Worm (Caenorhabditis elegans) whole organism, L4/young adult: Measurements from ENCODE around the gene ostb-1.

ENCODE experiments used
- W03F9.2 ChIP-seq: fragments of 150-350 bp; optimal IDR thresholded peaks from 2 replicates; lab custom pipeline; 2014; ENCODE audit warnings: missing biosample characterization, missing genetic modification characterization
- dao-5 ChIP-seq: sonication (generic microtip); optimal IDR thresholded peaks from 2 replicates; lab custom pipeline; 2016; ENCODE audit warnings: missing genotype, missing genetic modification characterization, moderate library complexity, missing compliant biosample characterization
- him-1 ChIP-seq: sonication (generic microtip); optimal IDR thresholded peaks from 2 replicates; lab custom pipeline; 2016; ENCODE audit warnings: missing genotype, missing genetic modification reagents, missing genetic modification characterization, missing compliant biosample characterization

Gene ostb-1

DNA sequence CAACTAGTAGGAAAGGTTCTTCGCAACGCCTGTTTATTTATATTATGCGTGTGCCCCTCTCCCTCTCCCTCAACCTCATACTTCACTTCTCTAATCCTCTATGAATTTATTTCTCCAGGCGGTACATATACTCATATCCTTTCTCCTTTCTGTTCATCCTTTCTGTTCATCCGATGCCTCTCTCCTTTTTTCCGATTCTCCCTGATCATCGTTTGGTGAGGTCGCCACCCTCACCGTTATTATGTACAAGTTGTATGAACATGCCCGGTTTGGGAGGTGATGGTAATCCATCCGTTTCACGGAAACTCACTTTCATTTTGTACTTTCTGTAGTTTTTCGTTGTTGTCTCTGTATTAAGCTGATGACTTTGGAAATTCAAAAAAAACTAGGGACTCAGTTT lies 24.6 kb upstream of the ostb-1 start:
- TF ChIP-seq dao-5 (tag; lab: Kevin White, UChicago) (no peak), W03F9.2 (no peak), him-1 (tag; lab: Kevin White, UChicago) (no peak)

DNA sequence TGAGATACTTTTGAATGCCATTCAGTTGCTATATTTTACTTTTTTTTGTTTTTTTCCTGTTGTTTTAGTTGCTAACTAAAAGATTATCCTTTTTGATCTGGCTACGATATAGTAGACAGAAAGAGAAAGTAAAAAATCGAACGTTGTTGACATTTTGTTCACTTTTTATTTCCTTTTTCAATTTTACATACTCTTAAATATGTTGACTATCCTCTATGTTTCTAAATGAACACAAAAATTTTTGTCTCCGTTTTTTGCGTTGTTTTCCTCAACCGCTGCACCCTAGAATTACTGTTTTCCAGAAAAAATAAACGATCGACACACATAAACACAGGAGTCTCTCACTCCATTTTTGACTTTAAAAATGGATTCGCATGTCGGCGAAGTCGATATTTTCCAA lies 22.3 kb upstream of the ostb-1 start, which contains the start of gene klp-3:
TSS of gene klp-3 (plus strand) at position 301 of the 400 bp plus-strand sequence.
- no peak for TF ChIP-seq W03F9.2
- no peak for TF ChIP-seq him-1 (tag; lab: Kevin White, UChicago)
- TF ChIP-seq dao-5 (tag; lab: Kevin White, UChicago): no peak

DNA sequence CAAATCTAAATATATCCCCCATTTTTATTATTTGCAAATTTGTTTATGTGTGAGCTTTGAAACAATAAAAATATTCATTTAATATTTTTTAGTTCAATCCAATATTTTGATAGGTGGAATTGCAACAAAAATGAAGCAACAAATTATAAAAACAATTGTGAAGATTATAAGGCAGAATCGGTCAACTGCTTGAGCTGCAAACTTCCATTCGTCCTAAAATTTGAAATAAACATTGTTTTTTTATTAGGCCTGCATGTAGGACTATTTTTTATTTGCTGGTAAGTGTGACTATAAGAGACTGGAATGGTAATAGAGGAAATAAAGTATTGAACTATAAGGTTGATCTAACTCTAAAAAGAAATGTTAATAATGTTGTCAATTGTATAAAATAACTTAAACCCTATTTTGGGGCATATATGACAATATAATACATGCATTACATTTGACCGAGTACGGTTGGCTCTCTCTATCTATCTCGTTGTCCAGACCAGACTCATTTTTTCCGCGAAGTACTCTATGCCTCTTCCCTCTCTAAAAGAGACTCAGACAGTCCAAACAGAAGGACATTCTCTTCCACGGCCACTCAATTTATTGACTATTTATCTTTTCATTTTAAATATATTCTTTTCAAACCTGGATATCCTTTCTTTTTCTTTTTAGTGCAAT lies 18.6 kb upstream of the ostb-1 start, which contains the start of gene T09A5.4:
TSS of gene T09A5.4 (plus strand) at position 616 of the 666 bp plus-strand sequence.
- TF ChIP-seq him-1 (tag; lab: Kevin White, UChicago) (no peak), dao-5 (tag; lab: Kevin White, UChicago) (no peak), W03F9.2 (no peak)

DNA sequence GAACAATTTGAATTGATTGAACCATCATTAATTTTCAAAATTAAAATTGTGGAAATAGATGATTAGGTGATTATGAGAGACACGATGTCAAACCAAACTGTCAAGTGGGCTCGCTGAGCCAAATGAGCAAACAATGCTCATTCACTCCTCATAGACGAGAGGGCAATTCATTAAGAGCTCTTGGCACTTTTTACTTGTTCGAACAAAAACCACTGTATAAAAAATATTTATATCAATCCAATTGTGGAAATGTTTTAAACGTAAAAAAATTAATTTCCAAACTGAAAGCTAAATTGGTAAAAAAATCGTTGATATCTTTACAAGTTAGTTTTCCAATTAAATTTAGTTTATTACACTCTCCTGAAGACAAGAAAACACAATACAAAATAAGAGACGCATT lies 14.6 kb upstream of the ostb-1 start, which contains the start of gene acr-7:
TSS of gene acr-7 (minus strand) at position 101 of the 400 bp plus-strand sequence.
- TF ChIP-seq dao-5 (tag; lab: Kevin White, UChicago) (no peak), him-1 (tag; lab: Kevin White, UChicago) (no peak), W03F9.2 (no peak)

DNA sequence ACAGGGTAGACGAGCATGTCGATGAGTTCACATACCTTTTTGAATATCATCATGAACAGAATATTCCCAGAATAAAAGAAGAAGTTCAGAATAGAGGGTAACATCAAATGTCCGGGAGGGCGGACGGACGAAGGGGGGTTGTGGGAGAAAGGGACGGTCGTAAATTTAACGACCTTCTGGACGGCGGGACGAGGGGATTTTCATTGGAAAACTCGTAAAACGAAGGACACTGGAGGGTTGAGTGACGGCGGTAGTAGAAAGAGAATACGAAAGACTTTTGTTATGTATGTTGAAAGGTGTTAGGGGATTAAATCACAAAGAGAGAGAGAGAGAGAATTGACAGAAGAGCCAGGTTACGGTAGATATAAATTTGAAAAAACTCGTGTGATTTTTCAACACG lies 13.7 kb upstream of the ostb-1 start:
- TF ChIP-seq dao-5 (tag; lab: Kevin White, UChicago): no peak
- no peak for TF ChIP-seq him-1 (tag; lab: Kevin White, UChicago)
- no peak for TF ChIP-seq W03F9.2

DNA sequence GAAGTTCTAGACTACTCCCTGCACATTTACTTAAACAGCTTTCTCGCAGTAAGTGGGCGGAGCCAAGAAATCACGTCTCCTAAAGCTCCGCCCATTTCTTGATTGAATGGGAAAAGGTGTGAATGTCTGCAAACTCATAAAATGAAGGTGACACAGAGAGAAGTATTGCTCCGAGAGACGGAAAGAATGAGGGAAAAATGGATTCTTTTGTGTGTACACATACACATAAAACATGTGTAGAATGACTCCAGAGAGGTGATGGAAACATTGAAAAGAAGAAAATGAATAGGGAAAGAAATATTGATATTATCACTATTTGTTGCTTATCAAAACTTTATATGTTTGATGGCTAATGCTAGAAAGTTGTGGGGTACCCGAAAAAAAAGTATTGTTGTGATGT lies 12.8 kb upstream of the ostb-1 start:
- TF ChIP-seq dao-5 (tag; lab: Kevin White, UChicago): no peak
- TF ChIP-seq W03F9.2: no peak
- TF ChIP-seq him-1 (tag; lab: Kevin White, UChicago): no peak

DNA sequence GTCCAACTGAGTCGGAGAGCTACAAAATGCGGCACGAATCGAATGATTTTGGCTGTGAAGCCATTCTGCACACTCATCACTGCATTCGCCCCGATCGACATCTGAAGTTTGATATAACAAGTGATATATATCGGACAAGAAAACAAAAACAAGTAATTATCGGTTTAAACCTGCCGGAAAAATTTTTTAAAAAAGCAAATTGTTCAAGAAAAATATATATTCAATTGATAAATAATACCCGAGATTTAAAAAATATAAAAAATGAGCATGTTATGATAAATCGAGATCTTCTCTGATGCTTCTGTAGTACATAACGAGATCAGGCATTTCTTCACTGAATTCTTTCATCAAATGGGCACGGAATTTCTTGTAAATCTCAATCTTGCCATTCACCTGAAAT lies 10.6 kb upstream of the ostb-1 start, which contains the start of gene T09A5.5:
TSS of gene T09A5.5 (minus strand) at position 101 of the 400 bp plus-strand sequence.
- TF ChIP-seq him-1 (tag; lab: Kevin White, UChicago): no peak
- TF ChIP-seq W03F9.2: no peak
- TF ChIP-seq dao-5 (tag; lab: Kevin White, UChicago): no peak

DNA sequence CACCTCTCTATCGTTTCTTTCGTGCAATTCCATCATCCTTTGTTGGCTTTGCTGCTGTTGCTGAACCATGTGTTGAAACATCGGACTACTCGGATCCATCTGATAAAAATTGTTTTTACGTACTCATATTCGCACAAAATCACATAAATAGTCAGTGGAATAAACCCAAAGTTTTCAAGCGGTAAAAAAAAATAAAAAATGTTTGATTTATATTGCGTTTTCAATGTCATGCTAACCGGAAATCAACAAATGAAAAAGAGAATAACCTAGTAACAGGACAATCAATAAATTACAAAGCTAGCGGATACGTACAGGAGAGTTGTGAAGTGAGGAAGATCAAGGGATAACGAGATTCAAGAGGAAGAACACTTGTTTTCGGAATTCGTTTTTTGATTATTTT lies 9.4 kb upstream of the ostb-1 start, which contains the start of gene mdt-10:
TSS of gene mdt-10 (minus strand) at position 101 of the 400 bp plus-strand sequence.
- TF ChIP-seq dao-5 (tag; lab: Kevin White, UChicago) (no peak), him-1 (tag; lab: Kevin White, UChicago) (no peak), W03F9.2 (no peak)

DNA sequence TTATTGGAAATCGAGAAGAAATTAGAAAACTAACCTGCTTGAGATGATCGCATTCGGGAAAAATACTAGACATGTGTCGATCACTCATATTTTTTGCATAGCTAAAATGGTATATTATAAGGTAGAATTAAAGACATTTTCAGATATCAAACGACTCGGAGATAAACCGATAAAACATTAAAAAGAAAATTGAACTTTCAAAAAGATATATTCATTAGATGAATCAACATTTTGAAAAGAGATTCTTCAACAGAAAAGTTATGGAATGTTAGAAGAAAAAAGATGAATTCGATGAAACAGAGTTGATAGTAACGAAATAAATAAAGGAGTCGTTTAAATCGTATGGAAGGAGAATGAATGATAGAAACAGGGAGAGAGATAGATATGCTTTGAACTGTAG lies 8.7 kb upstream of the ostb-1 start, which contains the start of gene mdmh-35:
TSS of gene mdmh-35 (minus strand) at position 101 of the 400 bp plus-strand sequence.
- TF ChIP-seq him-1 (tag; lab: Kevin White, UChicago) (no peak), W03F9.2 (no peak), dao-5 (tag; lab: Kevin White, UChicago) (no peak)

DNA sequence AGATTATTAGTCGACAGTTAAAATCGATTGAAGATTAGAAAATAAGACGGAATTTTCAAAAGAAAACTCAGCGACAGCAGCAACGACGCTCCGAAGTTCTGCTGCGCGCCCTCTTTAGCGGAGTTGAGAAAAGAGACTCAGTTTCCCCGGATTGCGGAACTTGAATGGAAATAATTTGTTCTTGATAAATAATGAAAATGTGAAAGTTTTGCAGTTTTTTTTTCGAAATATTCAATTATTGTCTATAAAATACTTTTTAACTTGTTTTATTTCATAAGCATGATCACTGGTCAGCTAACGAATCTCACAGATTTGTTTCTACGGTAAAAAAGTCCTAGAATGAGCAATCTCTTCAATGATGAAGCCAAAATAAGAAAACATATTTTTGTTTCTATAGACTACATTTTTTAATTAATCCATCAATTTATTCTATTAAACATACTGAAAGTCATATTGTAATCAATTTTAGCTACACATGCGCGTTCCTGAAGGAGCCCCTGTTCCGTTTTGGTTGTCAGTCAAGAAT lies 6.8 kb upstream of the ostb-1 start, which contains the start of the genes cec-3 and T09A5.15:
TSS of gene cec-3 (minus strand) at position 116 of the 526 bp plus-strand sequence.
TSS of gene T09A5.15 (plus strand) at position 476 of the 526 bp plus-strand sequence.
- TF ChIP-seq him-1 (tag; lab: Kevin White, UChicago) (no peak), dao-5 (tag; lab: Kevin White, UChicago) (no peak), W03F9.2 (peak; percentile 4)

DNA sequence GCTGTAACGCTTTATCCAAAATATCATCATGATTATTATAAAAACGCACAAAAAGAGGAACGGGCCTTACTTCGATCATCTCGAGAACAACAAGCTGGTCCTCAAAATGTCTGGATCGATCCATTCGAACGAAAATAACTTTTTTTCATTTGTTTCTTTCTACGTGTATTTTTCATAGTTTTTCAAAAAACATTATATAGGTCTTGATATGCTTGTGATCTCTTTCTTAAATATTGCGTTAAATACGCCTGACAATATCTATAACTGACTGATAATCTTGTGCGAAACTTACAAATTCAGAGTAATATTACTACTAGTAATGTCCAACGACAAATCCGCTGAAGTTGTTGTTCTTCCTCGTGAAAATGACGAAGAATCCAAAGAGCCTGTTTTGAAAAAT lies 6.2 kb upstream of the ostb-1 start, which contains the start of gene sds-22:
TSS of gene sds-22 (plus strand) at position 301 of the 400 bp plus-strand sequence.
- TF ChIP-seq W03F9.2: no peak
- TF ChIP-seq dao-5 (tag; lab: Kevin White, UChicago): no peak
- no peak for TF ChIP-seq him-1 (tag; lab: Kevin White, UChicago)

DNA sequence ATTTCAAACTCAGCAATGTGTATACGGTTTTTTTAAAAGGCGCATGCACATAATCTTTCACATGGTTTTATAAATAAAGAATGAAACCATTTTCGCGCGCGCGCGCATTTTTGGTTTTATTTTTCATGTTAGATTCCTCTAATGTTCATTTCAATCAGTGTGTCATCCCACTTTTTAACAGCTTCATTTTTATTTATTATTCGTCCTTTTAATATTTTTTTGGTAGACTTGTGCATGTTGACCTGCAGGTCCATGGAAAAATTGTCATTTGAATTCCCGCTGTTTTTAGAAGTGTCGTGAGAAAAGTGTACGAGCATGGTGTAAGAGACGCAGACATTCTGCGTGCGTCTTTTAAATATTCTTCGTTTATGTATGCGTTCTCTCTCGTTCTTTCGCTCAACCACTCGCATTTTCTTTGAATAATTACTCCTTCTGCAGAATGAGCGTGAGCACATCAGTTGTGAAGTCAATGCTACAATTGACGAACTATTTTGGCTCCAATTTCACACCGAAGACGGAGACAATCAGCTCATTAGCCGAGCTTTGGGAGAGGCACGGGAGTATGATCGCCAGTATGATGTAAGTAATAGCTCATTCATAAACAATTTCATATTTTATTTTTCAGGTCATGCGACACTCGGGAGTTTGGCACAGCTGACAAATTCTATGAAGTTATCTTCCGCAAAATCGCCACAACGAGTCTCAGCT lies 3.9 kb upstream of the ostb-1 start, which contains the start of gene lin-5:
TSS of gene lin-5 (plus strand) at position 354 of the 708 bp plus-strand sequence.
- no peak for TF ChIP-seq him-1 (tag; lab: Kevin White, UChicago)
- TF ChIP-seq W03F9.2: peak; percentile 68

DNA sequence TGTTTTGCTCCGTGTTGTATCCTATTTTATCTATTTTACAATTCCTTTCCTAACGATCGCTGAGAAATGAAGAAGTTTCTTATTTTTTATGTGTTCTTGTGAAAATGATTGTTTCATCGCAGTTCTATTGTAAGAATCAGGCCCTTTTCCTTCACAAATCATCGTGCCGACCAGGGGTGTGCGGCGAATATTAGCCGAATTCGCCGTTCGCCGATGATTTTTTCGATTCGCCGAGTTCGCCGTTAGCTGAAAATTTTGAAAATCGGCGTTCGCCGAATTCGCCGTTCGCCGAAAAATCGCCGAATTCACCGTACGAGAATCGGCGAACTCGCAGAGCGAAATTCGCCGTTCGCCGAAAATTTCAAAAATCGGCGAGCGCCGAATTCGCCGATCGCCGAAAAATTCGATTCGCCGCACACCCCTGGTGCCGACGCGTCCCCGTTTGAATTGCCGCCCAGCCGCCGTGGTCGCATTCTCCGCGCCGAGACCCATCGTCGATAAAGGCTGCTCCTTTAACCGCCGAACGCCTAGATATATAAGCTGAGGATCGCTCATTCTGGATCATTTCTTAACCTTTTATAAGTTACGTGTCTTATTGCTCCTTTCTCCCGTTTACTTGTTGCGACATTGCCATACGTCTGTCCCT lies 704 bp upstream of the ostb-1 start:
- TF ChIP-seq W03F9.2: no peak
